Fruit fly (Drosophila melanogaster) whole organism, adult: ENCODE results near the gene CG17026.

Experiments
- CG11617 ChIP-seq: fragments of 200-800 bp; sonication (Bioruptor generic); optimal IDR thresholded peaks from 2 replicates; lab custom pipeline; 2017; ENCODE audit warnings: mild to moderate bottlenecking, missing biosample characterization, missing genetic modification reagents, missing genetic modification characterization
- CG1620 ChIP-seq: fragments of 200-800 bp; sonication (Bioruptor generic); optimal IDR thresholded peaks from 2 replicates; lab custom pipeline; 2016; ENCODE audit warnings: missing biosample characterization, missing genetic modification characterization
- CG7101 ChIP-seq: fragments of 200-800 bp; sonication (Bioruptor generic); optimal IDR thresholded peaks from 2 replicates; lab custom pipeline; 2018; ENCODE audit warnings: missing biosample characterization, mild to moderate bottlenecking, missing genetic modification characterization, moderate library complexity
- Clk ChIP-seq: fragments of 200-800 bp; sonication (Bioruptor generic); optimal IDR thresholded peaks from 2 replicates; lab custom pipeline; 2017; ENCODE audit warnings: missing biosample characterization, missing genetic modification characterization
- Crg-1 ChIP-seq: fragments of 200-800 bp; sonication (Bioruptor generic); optimal IDR thresholded peaks from 2 replicates; lab custom pipeline; 2016; ENCODE audit warnings: missing biosample characterization, missing genetic modification characterization
- Hr96 ChIP-seq: fragments of 200-800 bp; sonication (Bioruptor generic); optimal IDR thresholded peaks from 2 replicates; lab custom pipeline; 2016; ENCODE audit warnings: missing biosample characterization, missing genetic modification characterization
- bab1 ChIP-seq: fragments of 200-800 bp; sonication (Bioruptor generic); optimal IDR thresholded peaks from 3 replicates; lab custom pipeline; 2019; ENCODE audit warnings: missing biosample characterization, mild to moderate bottlenecking, missing genetic modification characterization, moderate library complexity
- cnc ChIP-seq, 2 experiments: fragments of >200 bp; optimal IDR thresholded peaks; 2 replicates each; lab custom pipeline; 2017
- kay ChIP-seq: fragments of 200-800 bp; sonication (Bioruptor generic); peaks from one replicate; lab custom pipeline; 2016; ENCODE audit warnings: missing biosample characterization, missing genetic modification characterization, borderline replicate concordance
- tj ChIP-seq: fragments of 200-800 bp; sonication (Bioruptor generic); optimal IDR thresholded peaks from 3 replicates; lab custom pipeline; 2017; ENCODE audit warnings: missing biosample characterization, mild to moderate bottlenecking, missing genetic modification characterization, moderate library complexity
- toe ChIP-seq: fragments of 200-800 bp; sonication (Bioruptor generic); optimal IDR thresholded peaks from 2 replicates; lab custom pipeline; 2016; ENCODE audit warnings: missing biosample characterization, missing genetic modification characterization

DNA sequence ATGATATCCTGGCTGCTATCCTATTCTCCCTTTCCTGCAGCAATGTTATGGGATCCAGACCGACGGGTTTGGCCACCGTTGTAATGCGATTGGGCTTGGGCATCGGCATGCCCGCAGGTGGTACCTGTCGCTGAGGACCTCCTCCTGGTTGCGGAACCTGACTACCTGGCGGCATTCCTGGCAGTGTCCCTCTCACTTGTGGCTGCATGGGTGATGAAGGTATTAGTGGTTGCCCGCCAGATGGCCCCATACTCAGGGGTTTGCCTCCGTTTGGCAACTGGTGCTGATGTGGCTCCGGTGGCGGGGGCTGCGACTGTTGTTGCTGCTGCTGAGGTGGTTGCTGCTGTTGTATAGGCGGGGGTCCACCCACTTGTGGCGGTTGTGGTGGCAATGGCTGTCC lies 1.0 kb upstream of the CG17026 start:
- TF ChIP-seq Hr96 (no peak), CG1620 (no peak), toe (GFP tag; lab: Kevin White, UChicago) (no peak), cnc (optimal IDR thresholded peaks at IDR 0.05; lab: Kevin White, UChicago) (no peak), Clk (GFP tag; lab: Kevin White, UChicago) (no peak), kay (no peak), tj (GFP tag; lab: Kevin White, UChicago) (no peak), CG11617 (GFP tag; lab: Kevin White, UChicago) (no peak), CG7101 (no peak), Crg-1 (GFP tag; lab: Kevin White, UChicago) (no peak), bab1 (GFP tag; lab: Kevin White, UChicago) (no peak)
